Worm (Caenorhabditis elegans): ENCODE results near the gene der-2.
A peak's percentile ranks its signal among the peaks of the same experiment; 100 is the strongest.

der-2 gene

ce11 chrIII:7181822-7182221 lies 41.1 kb downstream of the der-2 start, which contains the start of gene epg-4:
TSS of gene epg-4 (plus strand) at chrIII:7182167.
- TF ChIP-seq zim-3 (tag; optimal IDR thresholded peaks at IDR 0.05) (peak; percentile 30), snpc-3.4 (tag; optimal IDR thresholded peaks at IDR 0.05) (peak; percentile 9), dpl-1 (GFP tag; optimal IDR thresholded peaks at IDR 0.05) (no peak), mxl-1 (tag; optimal IDR thresholded peaks at IDR 0.05) (no peak), ZK185.1 (tag; optimal IDR thresholded peaks at IDR 0.05; ENCODE audit: poor library complexity, severe bottlenecking) (peak; percentile 24), tbp1 (GFP tag; optimal IDR thresholded peaks at IDR 0.05) (peak; percentile 53), snpc-1.1 (tag; optimal IDR thresholded peaks at IDR 0.05; ENCODE audit: insufficient read depth) (no peak), hmg-1.2 (GFP tag; IDR thresholded peaks at IDR 0.05) (peak; percentile 50), F57A8.1 (GFP tag; optimal IDR thresholded peaks at IDR 0.05) (no peak), lin-54 (GFP tag; optimal IDR thresholded peaks at IDR 0.05) (peak; percentile 42), F39B2.1 (GFP tag; IDR thresholded peaks at IDR 0.05) (no peak), ceh-40 (GFP tag; IDR thresholded peaks at IDR 0.05) (no peak), ztf-6 (GFP tag; IDR thresholded peaks at IDR 0.05) (no peak), aptf-3 (GFP tag; IDR thresholded peaks at IDR 0.05) (0 out of 2 replicates have a peak, but pooled peaks have one; percentile 76), mcd-1 (GFP tag; IDR thresholded peaks at IDR 0.05) (peak; percentile 64), chd-7 (tag; optimal IDR thresholded peaks at IDR 0.05) (no peak), nhr-27 (tag; optimal IDR thresholded peaks at IDR 0.05) (no peak), pha-4 (tag; optimal IDR thresholded peaks at IDR 0.05) (no peak), ztf-18 (tag; optimal IDR thresholded peaks at IDR 0.05) (peak; percentile 25), rec-8 (tag; optimal IDR thresholded peaks at IDR 0.05) (no peak), F57C9.4 (tag; optimal IDR thresholded peaks at IDR 0.05) (no peak), Y53F4B.3 (GFP tag; IDR thresholded peaks at IDR 0.05) (no peak), Y95B8A.8 (GFP tag; IDR thresholded peaks at IDR 0.05) (no peak; the same call in 1 of the 2 replicates), ets-4 (GFP tag; optimal IDR thresholded peaks at IDR 0.05) (no peak), F49E8.2 (tag; optimal IDR thresholded peaks at IDR 0.05; ENCODE audit: insufficient read depth) (peak; percentile 71), hlh-12 (tag; optimal IDR thresholded peaks at IDR 0.05) (no peak), cebp-1 (GFP tag; IDR thresholded peaks at IDR 0.05) (peak; percentile 81), cebp-1 (tag; optimal IDR thresholded peaks at IDR 0.05) (peak; percentile 86), ceh-27 (GFP tag; optimal IDR thresholded peaks at IDR 0.05) (peak; percentile 23), F55B11.4 (tag; optimal IDR thresholded peaks at IDR 0.05; ENCODE audit: borderline replicate concordance, insufficient read depth) (no peak), nfya-2 (GFP tag; IDR thresholded peaks at IDR 0.05) (no peak), attf-6 (GFP tag; IDR thresholded peaks at IDR 0.05) (0 out of 2 replicates have a peak, but pooled peaks have one; percentile 31), lir-1 (GFP tag; conservative IDR thresholded peaks at IDR 0.05) (no peak), Y53G8AR.9 (GFP tag; conservative IDR thresholded peaks at IDR 0.05) (0 out of 2 replicates have a peak, but pooled peaks have one; percentile 45), Y67H2A.10 (GFP tag; conservative IDR thresholded peaks at IDR 0.05) (no peak; the same call in 1 of the 2 replicates), xnd-1 (tag; optimal IDR thresholded peaks at IDR 0.05) (no peak), C17E4.6 (GFP tag; IDR thresholded peaks at IDR 0.05) (no peak), ekl-4 (GFP tag; IDR thresholded peaks at IDR 0.05) (0 out of 2 replicates have a peak, but pooled peaks have one; percentile 33), somi-1 (GFP tag; optimal IDR thresholded peaks at IDR 0.05) (peak; percentile 0), F37B4.10 (GFP tag; IDR thresholded peaks at IDR 0.05) (no peak), lag-1 (GFP tag; IDR thresholded peaks at IDR 0.05) (no peak), him-1 (tag; optimal IDR thresholded peaks at IDR 0.05) (no peak), let-607 (tag; optimal IDR thresholded peaks at IDR 0.05) (peak in 1 of 2 experiments; percentile 49), madf-3 (GFP tag; IDR thresholded peaks at IDR 0.05) (peak; percentile 81), zfh-2 (GFP tag; conservative IDR thresholded peaks at IDR 0.05) (no peak), hlh-26 (GFP tag; conservative IDR thresholded peaks at IDR 0.05) (no peak), egl-18 (GFP tag; IDR thresholded peaks at IDR 0.05) (no peak), ceh-91 (GFP tag; IDR thresholded peaks at IDR 0.05) (no peak)
